Worm (Caenorhabditis elegans) whole organism, L4 larva: ENCODE data around the gene F47E1.2.

Source experiments
- D1046.2 ChIP-seq: fragments of 200-800 bp; sonication (Bioruptor generic); IDR thresholded peaks from 2 replicates; pipeline ENCODE4 v1.3.6; 2022; ENCODE audit warnings: missing genetic modification characterization, missing compliant biosample characterization
- F26F4.8 ChIP-seq: fragments of 200-800 bp; sonication (Bioruptor generic); conservative IDR thresholded peaks from 2 replicates; pipeline ENCODE4 v1.3.6; 2022; ENCODE audit warnings: missing genetic modification characterization, missing compliant biosample characterization
- R02D3.7 ChIP-seq: fragments of 150-350 bp; sonication (generic microtip); optimal IDR thresholded peaks from 3 replicates; lab custom pipeline; 2014; ENCODE audit warnings: missing biosample characterization, missing genetic modification characterization
- T20F7.1 ChIP-seq: fragments of 200-800 bp; sonication (Bioruptor generic); optimal IDR thresholded peaks from 2 replicates; lab custom pipeline; 2018; ENCODE audit warnings: mild to moderate bottlenecking, missing genetic modification characterization, missing compliant biosample characterization
- T26A8.4 ChIP-seq: fragments of 200-800 bp; sonication (Bioruptor generic); IDR thresholded peaks from 2 replicates; pipeline ENCODE4 v1.3.6; 2022; ENCODE audit warnings: missing genetic modification characterization, missing compliant biosample characterization
- Y75B8A.6 ChIP-seq: fragments of 200-800 bp; sonication (Bioruptor generic); IDR thresholded peaks from 2 replicates; pipeline ENCODE4 v1.3.6; 2022; ENCODE audit warnings: missing genetic modification reagents, missing genetic modification characterization, missing compliant biosample characterization
- ZK337.2 ChIP-seq: fragments of 200-800 bp; sonication (Bioruptor generic); IDR thresholded peaks from 2 replicates; pipeline ENCODE4 v1.3.6; 2022; ENCODE audit warnings: missing genetic modification reagents, missing genetic modification characterization, missing compliant biosample characterization
- aha-1 ChIP-seq: fragments of 150-350 bp; peaks from one replicate; lab custom pipeline; 2014; ENCODE audit warnings: missing biosample characterization, missing genetic modification characterization
- arid-1 ChIP-seq: fragments of 200-800 bp; sonication (Bioruptor generic); conservative IDR thresholded peaks from 2 replicates; pipeline ENCODE4 v1.3.6; 2022; ENCODE audit warnings: missing genetic modification reagents, missing genetic modification characterization, missing compliant biosample characterization
- attf-4 ChIP-seq: sonication (generic microtip); optimal IDR thresholded peaks from 3 replicates; lab custom pipeline; 2017; ENCODE audit warnings: missing biosample characterization, missing genetic modification characterization
- ceh-28 ChIP-seq: fragments of 150-350 bp; optimal IDR thresholded peaks from 2 replicates; lab custom pipeline; 2014; ENCODE audit warnings: missing biosample characterization, missing genetic modification reagents, missing genetic modification characterization
- daf-12 ChIP-seq: fragments of 150-350 bp; optimal IDR thresholded peaks from 2 replicates; lab custom pipeline; 2014; ENCODE audit warnings: missing biosample characterization, missing genetic modification reagents, missing genetic modification characterization
- daf-16 ChIP-seq, 3 experiments: sonication (generic microtip); optimal IDR thresholded peaks; 2 replicates each; lab custom pipeline; 2016 to 2017; ENCODE audit warnings: missing genetic modification characterization in 3 of 3, missing genetic modification reagents in 3 of 3, mild to moderate bottlenecking in 2 of 3, missing compliant biosample characterization in 2 of 3, missing biosample characterization in 1 of 3, moderate library complexity in 1 of 3
- dve-1 ChIP-seq: sonication (generic microtip); optimal IDR thresholded peaks from 2 replicates; lab custom pipeline; 2017; ENCODE audit warnings: antibody characterized with exemption, mild to moderate bottlenecking, missing genetic modification characterization, missing compliant biosample characterization; ENCODE audit not compliant: insufficient read depth
- egl-27 ChIP-seq: sonication (generic microtip); optimal IDR thresholded peaks from 3 replicates; lab custom pipeline; 2017; ENCODE audit warnings: missing biosample characterization, missing genetic modification reagents, missing genetic modification characterization
- hif-1 ChIP-seq, 2 experiments: sonication (generic microtip); optimal IDR thresholded peaks; 2 replicates each; lab custom pipeline; 2016 to 2017; ENCODE audit warnings: missing compliant biosample characterization in 2 of 2, missing genetic modification characterization in 2 of 2, missing genetic modification reagents in 2 of 2, missing genotype in 2 of 2, mild to moderate bottlenecking in 1 of 2
- hlh-11 ChIP-seq: fragments of 200-800 bp; sonication (Bioruptor generic); optimal IDR thresholded peaks from 2 replicates; lab custom pipeline; 2018; ENCODE audit warnings: mild to moderate bottlenecking, missing genetic modification characterization, missing compliant biosample characterization
- hlh-30 ChIP-seq: sonication (generic microtip); optimal IDR thresholded peaks from 2 replicates; lab custom pipeline; 2017; ENCODE audit warnings: antibody characterized with exemption, mild to moderate bottlenecking, missing genetic modification characterization, missing compliant biosample characterization; ENCODE audit not compliant: insufficient read depth
- lim-7 ChIP-seq: fragments of 200-800 bp; sonication (Bioruptor generic); IDR thresholded peaks from 2 replicates; pipeline ENCODE4 v1.3.6; 2022; ENCODE audit warnings: missing genetic modification characterization, missing compliant biosample characterization
- madf-5 ChIP-seq, 2 experiments: fragments of 200-800 bp; sonication (Bioruptor generic); IDR thresholded peaks; 2 replicates each; pipeline ENCODE4 v1.3.6; 2022; ENCODE audit warnings: missing compliant biosample characterization in 2 of 2, missing genetic modification characterization in 2 of 2
- mxl-3 ChIP-seq: fragments of 200-800 bp; sonication (Bioruptor generic); optimal IDR thresholded peaks from 2 replicates; lab custom pipeline; 2018; ENCODE audit warnings: mild to moderate bottlenecking, missing genetic modification characterization, missing compliant biosample characterization
- nhr-102 ChIP-seq: sonication (generic microtip); optimal IDR thresholded peaks from 2 replicates; lab custom pipeline; 2016; ENCODE audit warnings: mild to moderate bottlenecking, missing genetic modification characterization, moderate library complexity, missing compliant biosample characterization
- nhr-11 ChIP-seq: fragments of 150-350 bp; optimal IDR thresholded peaks from 2 replicates; lab custom pipeline; 2014; ENCODE audit warnings: missing biosample characterization, missing genetic modification characterization
- nhr-28 ChIP-seq: fragments of 150-350 bp; optimal IDR thresholded peaks from 2 replicates; lab custom pipeline; 2014; ENCODE audit warnings: missing biosample characterization, missing genetic modification characterization
- php-3 ChIP-seq: fragments of 200-800 bp; sonication (Bioruptor generic); IDR thresholded peaks from 2 replicates; pipeline ENCODE4 v1.3.6; 2022; ENCODE audit warnings: missing genetic modification reagents, missing genetic modification characterization, missing compliant biosample characterization
- pqm-1 ChIP-seq: sonication (generic microtip); optimal IDR thresholded peaks from 2 replicates; lab custom pipeline; 2017; ENCODE audit warnings: missing biosample characterization, missing genetic modification characterization
- saeg-2 ChIP-seq: fragments of 200-800 bp; sonication (Bioruptor generic); IDR thresholded peaks from 2 replicates; pipeline ENCODE4 v1.3.6; 2022; ENCODE audit warnings: missing genetic modification reagents, missing genetic modification characterization, missing compliant biosample characterization
- spr-1 ChIP-seq: sonication (generic microtip); optimal IDR thresholded peaks from 2 replicates; lab custom pipeline; 2016; ENCODE audit warnings: mild to moderate bottlenecking, missing genetic modification characterization, missing compliant biosample characterization
- tra-1 ChIP-seq: fragments of 200-800 bp; sonication (Bioruptor generic); IDR thresholded peaks from 2 replicates; pipeline ENCODE4 v1.3.6; 2022; ENCODE audit warnings: missing genetic modification reagents, missing genetic modification characterization, missing compliant biosample characterization
- unc-62 ChIP-seq, 3 experiments: fragments of 150-350 bp in 1 of 3; sonication (generic microtip); optimal IDR thresholded peaks in 2 of 3; peaks in 1 of 3; 1 replicate in 1 of 3; 2 replicates in 2 of 3; lab custom pipeline; 2014 to 2017; ENCODE audit warnings: missing biosample characterization in 3 of 3, missing genetic modification characterization in 3 of 3, missing genetic modification reagents in 3 of 3, missing genotype in 1 of 3
- zip-11 ChIP-seq: fragments of 200-800 bp; sonication (Bioruptor generic); IDR thresholded peaks from 2 replicates; pipeline ENCODE4 v1.3.6; 2022; ENCODE audit warnings: missing genetic modification characterization, missing compliant biosample characterization
- zip-2 ChIP-seq: fragments of 150-350 bp; optimal IDR thresholded peaks from 2 replicates; lab custom pipeline; 2014; ENCODE audit warnings: missing biosample characterization, missing genetic modification characterization
- ztf-11 ChIP-seq: fragments of 150-350 bp; optimal IDR thresholded peaks from 2 replicates; lab custom pipeline; 2014; ENCODE audit warnings: missing biosample characterization, missing genetic modification characterization

The F47E1.2 gene

DNA sequence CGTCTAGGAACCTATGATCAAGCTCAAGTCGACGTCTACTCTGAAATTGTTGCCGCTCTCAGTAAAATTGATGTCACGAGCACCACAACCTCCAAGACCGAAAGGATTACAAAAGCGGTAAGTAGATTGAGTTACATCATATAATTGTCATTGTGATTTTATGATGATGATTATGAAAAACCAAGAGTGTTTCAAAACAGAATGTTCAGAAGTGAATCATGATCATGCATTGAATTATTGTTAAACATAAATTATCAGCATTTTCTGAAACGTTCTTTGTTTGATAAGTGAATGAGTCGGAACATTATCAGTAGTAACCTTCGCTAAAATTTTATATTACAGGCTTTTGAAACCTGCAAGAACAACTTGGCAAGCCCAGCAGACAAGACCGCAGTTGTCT, 22.3 kb upstream of the F47E1.2 start (continued):
- TF ChIP-seq zip-2 (no peak), mxl-3 (GFP tag; lab: Kevin White, UChicago) (no peak), T20F7.1 (GFP tag; lab: Kevin White, UChicago) (no peak), arid-1 (GFP tag; lab: Robert Waterston, UW) (no peak), spr-1 (tag; lab: Kevin White, UChicago) (no peak), F26F4.8 (GFP tag; lab: Robert Waterston, UW) (no peak), lim-7 (GFP tag; lab: Robert Waterston, UW) (no peak), attf-4 (tag; lab: Kevin White, UChicago) (no peak), hif-1 (tag; optimal IDR thresholded peaks at IDR 0.05; lab: Kevin White, UChicago) (no peak), hlh-11 (peak; percentile 19), D1046.2 (GFP tag; lab: Robert Waterston, UW) (no peak), nhr-102 (tag; lab: Kevin White, UChicago) (no peak), saeg-2 (GFP tag; lab: Robert Waterston, UW) (no peak), ztf-11 (no peak), R02D3.7 (tag; lab: Kevin White, UChicago) (no peak), aha-1 (tag; lab: Kevin White, UChicago) (peak; percentile 68), daf-16 (GFP tag; optimal IDR thresholded peaks at IDR 0.05; lab: Kevin White, UChicago) (no peak), daf-16 (tag; optimal IDR thresholded peaks at IDR 0.05; lab: Kevin White, UChicago) (peak; percentile 9), daf-12 (tag; lab: Kevin White, UChicago) (no peak), egl-27 (no peak)

- TF ChIP-seq pqm-1 (tag; lab: Kevin White, UChicago) (peak; percentile 88), dve-1 (tag; lab: Kevin White, UChicago) (no peak), nhr-28 (tag; lab: Kevin White, UChicago) (peak; percentile 50), php-3 (peak; percentile 36; the same call in 1 of the 2 replicates), hlh-11 (peak; percentile 22), aha-1 (tag; lab: Kevin White, UChicago) (peak; percentile 61)
Observed at ce11 chrX:9036237-9036636, 21.2 kb upstream of the F47E1.2 start.

ce11 chrX:9045913-9046312, 11.5 kb upstream of the F47E1.2 start, which contains the start of gene prdm-14:
Gene prdm-14, plus strand, starts transcription at chrX:9046213.
- no peak for TF ChIP-seq hlh-30 (tag; lab: Kevin White, UChicago)
- TF ChIP-seq zip-11 (GFP tag; lab: Robert Waterston, UW): no peak
- TF ChIP-seq aha-1 (tag; lab: Kevin White, UChicago): peak; percentile 0
- no peak for TF ChIP-seq nhr-11 (tag; lab: Kevin White, UChicago)

- TF ChIP-seq madf-5 (GFP tag; IDR thresholded peaks at IDR 0.05; lab: Robert Waterston, UW): no peak
Observed at ce11 chrX:9048657-9049056, 8.8 kb upstream of the F47E1.2 start, which contains the start of gene F47E1.20. Gene F47E1.20, plus strand, starts transcription at chrX:9048957.

DNA sequence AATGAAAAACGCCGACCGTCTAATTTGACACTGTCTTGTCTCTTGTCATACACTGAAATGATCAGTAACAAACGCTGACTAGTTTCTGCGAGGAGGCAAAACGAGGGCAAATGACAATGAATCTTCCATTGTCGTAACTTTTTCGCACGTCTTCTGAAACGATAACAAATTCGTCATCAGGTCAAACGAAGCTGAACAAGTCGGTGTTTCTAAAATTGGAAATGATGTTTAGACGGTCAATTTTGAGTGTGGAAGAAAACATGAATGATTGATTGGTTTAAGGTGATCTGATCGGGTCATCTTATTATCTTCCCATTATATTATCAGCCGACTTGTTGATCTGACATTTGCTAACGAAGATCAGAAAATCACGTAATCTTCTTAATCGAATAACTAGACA, 4.0 kb upstream of the F47E1.2 start:
- no peak for TF ChIP-seq ZK337.2 (GFP tag; lab: Robert Waterston, UW)
- no peak for TF ChIP-seq tra-1 (GFP tag; lab: Robert Waterston, UW)
- TF ChIP-seq nhr-28 (tag; lab: Kevin White, UChicago): peak; percentile 14
- no peak for TF ChIP-seq Y75B8A.6 (GFP tag; lab: Robert Waterston, UW)
- no peak for TF ChIP-seq daf-16 (GFP tag; optimal IDR thresholded peaks at IDR 0.05; lab: Kevin White, UChicago)
- no peak for TF ChIP-seq daf-16 (tag; optimal IDR thresholded peaks at IDR 0.05; lab: Kevin White, UChicago)
- no peak for TF ChIP-seq T26A8.4 (GFP tag; lab: Robert Waterston, UW)
- no peak for TF ChIP-seq ceh-28
- no peak for TF ChIP-seq attf-4 (tag; lab: Kevin White, UChicago)
- peak in 1 of 2 experiments; percentile 15 for TF ChIP-seq unc-62 (GFP tag; optimal IDR thresholded peaks at IDR 0.05 in 1 of 2; lab: Kevin White, UChicago)
- TF ChIP-seq unc-62 (tag; optimal IDR thresholded peaks at IDR 0.05; lab: Kevin White, UChicago): no peak
- no peak for TF ChIP-seq egl-27
